Worm (Caenorhabditis elegans) whole organism, L4/young adult: ENCODE results near the gene cdr-2.

Experiments used
- W03F9.2 ChIP-seq: fragments of 150-350 bp; optimal IDR thresholded peaks from 2 replicates; lab custom pipeline; 2014; ENCODE audit warnings: missing biosample characterization, missing genetic modification characterization
- dao-5 ChIP-seq: sonication (generic microtip); optimal IDR thresholded peaks from 2 replicates; lab custom pipeline; 2016; ENCODE audit warnings: missing genotype, missing genetic modification characterization, moderate library complexity, missing compliant biosample characterization
- him-1 ChIP-seq: sonication (generic microtip); optimal IDR thresholded peaks from 2 replicates; lab custom pipeline; 2016; ENCODE audit warnings: missing genotype, missing genetic modification reagents, missing genetic modification characterization, missing compliant biosample characterization

DNA sequence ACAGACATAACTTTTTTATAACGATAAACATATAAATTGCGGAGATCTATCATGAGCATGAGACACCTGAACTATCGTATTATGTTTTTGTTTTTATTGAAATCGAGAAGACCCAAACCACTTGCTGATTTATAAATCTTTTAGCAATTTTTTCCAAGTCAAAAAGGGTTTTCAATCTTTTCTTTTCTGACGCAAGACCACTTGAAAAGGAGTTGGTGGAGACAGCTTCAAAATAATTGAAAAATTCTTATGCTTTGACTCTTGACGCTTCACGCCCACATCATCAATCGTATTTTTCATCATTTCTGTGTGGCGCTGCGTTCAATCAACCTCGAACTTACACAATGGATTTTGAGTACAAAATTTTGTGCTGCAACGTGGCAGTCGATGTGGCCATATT lies 44.1 kb downstream of the cdr-2 start, which contains the start of gene F23H12.7:
- no peak for TF ChIP-seq W03F9.2
- no peak for TF ChIP-seq him-1
- TF ChIP-seq dao-5 (tag; lab: Kevin White, UChicago): no peak
